Worm (Caenorhabditis elegans) whole organism, early embryonic: ENCODE data around the gene syf-3.

Experiments
- B0310.2 ChIP-seq: sonication (generic microtip); optimal IDR thresholded peaks from 2 replicates; lab custom pipeline; 2016; ENCODE audit warnings: mild to moderate bottlenecking, missing genetic modification characterization, missing compliant biosample characterization
- F13C5.2 ChIP-seq: sonication (generic microtip); optimal IDR thresholded peaks from 2 replicates; lab custom pipeline; 2017; ENCODE audit warnings: mild to moderate bottlenecking, missing genetic modification characterization, inconsistent platforms, missing compliant biosample characterization
- aly-1 ChIP-seq: sonication (generic microtip); optimal IDR thresholded peaks from 2 replicates; lab custom pipeline; 2016; ENCODE audit warnings: missing genetic modification characterization, missing compliant biosample characterization
- ama-1 ChIP-seq: fragments of 150-350 bp; optimal IDR thresholded peaks from 2 replicates; lab custom pipeline; 2014
- ceh-13 ChIP-seq: fragments of 200-800 bp; sonication (Bioruptor generic); optimal IDR thresholded peaks from 2 replicates; lab custom pipeline; 2018; ENCODE audit warnings: mild to moderate bottlenecking, missing genetic modification characterization, missing compliant biosample characterization
- ceh-36 ChIP-seq: sonication (generic microtip); optimal IDR thresholded peaks from 2 replicates; lab custom pipeline; 2016; ENCODE audit warnings: missing genetic modification characterization, inconsistent platforms, missing compliant biosample characterization
- ets-7 ChIP-seq: sonication (generic microtip); optimal IDR thresholded peaks from 2 replicates; lab custom pipeline; 2016; ENCODE audit warnings: missing genotype, missing genetic modification characterization, missing compliant biosample characterization
- flt-1 ChIP-seq: fragments of 200-800 bp; sonication (Bioruptor generic); IDR thresholded peaks from 2 replicates; pipeline ENCODE4 v1.3.6; 2022; ENCODE audit warnings: missing genetic modification characterization, missing compliant biosample characterization
- hmbx-1 ChIP-seq: sonication (generic microtip); optimal IDR thresholded peaks from 2 replicates; lab custom pipeline; 2016; ENCODE audit warnings: mild to moderate bottlenecking, missing genetic modification characterization, missing compliant biosample characterization
- hmg-4 ChIP-seq: fragments of 200-800 bp; sonication (Bioruptor generic); optimal IDR thresholded peaks from 2 replicates; lab custom pipeline; 2018; ENCODE audit warnings: mild to moderate bottlenecking, missing genetic modification characterization, missing compliant biosample characterization
- hnd-1 ChIP-seq: sonication (generic microtip); optimal IDR thresholded peaks from 2 replicates; lab custom pipeline; 2016; ENCODE audit warnings: missing genetic modification characterization, missing compliant biosample characterization
- pes-1 ChIP-seq: fragments of 200-800 bp; sonication (Bioruptor generic); IDR thresholded peaks from 2 replicates; pipeline ENCODE4 v1.3.6; 2022; ENCODE audit warnings: missing genetic modification reagents, missing genetic modification characterization, missing compliant biosample characterization
- scrt-1 ChIP-seq: fragments of 200-800 bp; sonication (Bioruptor generic); IDR thresholded peaks from 2 replicates; pipeline ENCODE4 v1.3.6; 2022; ENCODE audit warnings: missing genetic modification characterization, missing compliant biosample characterization
- sea-1 ChIP-seq: fragments of 200-800 bp; sonication (Bioruptor generic); conservative IDR thresholded peaks from 2 replicates; pipeline ENCODE4 v1.3.6; 2022; ENCODE audit warnings: missing genetic modification characterization, missing compliant biosample characterization
- tbx-11 ChIP-seq: fragments of 200-800 bp; sonication (Bioruptor generic); IDR thresholded peaks from 2 replicates; pipeline ENCODE4 v1.3.6; 2022; ENCODE audit warnings: missing genetic modification characterization, missing compliant biosample characterization
- tbx-37 ChIP-seq: fragments of 200-800 bp; sonication (Bioruptor generic); conservative IDR thresholded peaks from 2 replicates; pipeline ENCODE4 v1.3.6; 2022; ENCODE audit warnings: missing genetic modification reagents, missing genetic modification characterization, missing compliant biosample characterization
- tra-4 ChIP-seq: sonication (generic microtip); optimal IDR thresholded peaks from 2 replicates; lab custom pipeline; 2017; ENCODE audit warnings: missing genetic modification characterization, missing compliant biosample characterization

Gene syf-3

DNA sequence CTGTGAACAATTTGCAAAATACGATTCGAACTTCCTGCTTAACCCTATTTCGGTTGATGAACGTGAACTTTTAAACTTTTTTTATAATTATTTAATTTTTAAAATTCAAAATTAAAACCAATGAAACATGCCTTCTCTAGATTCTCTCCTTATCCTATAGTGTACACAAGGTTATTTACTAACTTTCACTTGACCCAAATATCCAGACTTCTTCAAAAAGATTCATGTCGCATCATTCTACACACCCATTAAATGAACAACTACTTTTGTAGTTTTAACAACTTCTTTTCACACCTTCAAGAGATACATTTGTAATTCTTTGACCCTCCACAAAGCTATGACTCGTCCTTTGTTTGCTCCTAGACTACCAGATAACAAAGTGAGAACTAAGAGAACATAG is 42.9 kb downstream of the syf-3 start:
- TF ChIP-seq sea-1 = no peak
- TF ChIP-seq F13C5.2 (tag; lab: Kevin White, UChicago) = no peak
- no peak for TF ChIP-seq hmbx-1 (tag; lab: Kevin White, UChicago)
- no peak for TF ChIP-seq B0310.2 (tag; lab: Kevin White, UChicago)
- TF ChIP-seq tra-4 (tag; lab: Kevin White, UChicago) = no peak
- no peak for TF ChIP-seq ceh-13
- no peak for TF ChIP-seq hnd-1 (tag; lab: Kevin White, UChicago)
- TF ChIP-seq pes-1 = no peak
- no peak for TF ChIP-seq hmg-4 (GFP tag; lab: Kevin White, UChicago)
- TF ChIP-seq flt-1 (GFP tag; lab: Robert Waterston, UW) = no peak
- no peak for TF ChIP-seq tbx-11
- no peak for TF ChIP-seq tbx-37
- no peak for TF ChIP-seq aly-1 (tag; lab: Kevin White, UChicago)
- TF ChIP-seq ets-7 (tag; lab: Kevin White, UChicago) = no peak
- TF ChIP-seq scrt-1 (GFP tag; lab: Robert Waterston, UW) = no peak
- no peak for TF ChIP-seq ceh-36 (tag; lab: Kevin White, UChicago)

DNA sequence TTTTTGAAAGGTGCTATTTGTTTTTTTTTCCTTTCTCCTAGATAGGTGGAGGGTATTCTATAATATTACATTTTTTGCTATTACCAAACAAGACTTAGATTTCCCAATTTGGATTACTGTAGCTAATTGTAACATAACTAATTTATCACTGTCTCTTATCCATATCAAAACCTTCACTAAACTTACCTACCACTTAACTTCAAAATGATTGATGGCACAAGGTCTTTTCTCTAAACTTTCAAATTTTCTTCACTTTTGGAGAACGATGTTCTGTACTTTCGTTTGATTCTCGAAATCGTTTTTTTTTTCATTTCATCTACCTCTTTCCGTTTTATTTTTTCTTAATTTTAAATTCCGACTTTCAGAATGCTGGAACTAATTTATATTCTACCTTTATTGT is 43.6 kb downstream of the syf-3 start, which contains the start of gene dhs-16:
dhs-16 (plus strand) TSS at position 366 of the 400 bp plus-strand sequence.
- no peak for TF ChIP-seq tbx-37
- TF ChIP-seq tbx-11 = no peak
- no peak for TF ChIP-seq ets-7 (tag; lab: Kevin White, UChicago)
- TF ChIP-seq aly-1 (tag; lab: Kevin White, UChicago) = no peak
- TF ChIP-seq F13C5.2 (tag; lab: Kevin White, UChicago) = no peak
- TF ChIP-seq ama-1 = no peak
- TF ChIP-seq hmg-4 (GFP tag; lab: Kevin White, UChicago) = no peak

DNA sequence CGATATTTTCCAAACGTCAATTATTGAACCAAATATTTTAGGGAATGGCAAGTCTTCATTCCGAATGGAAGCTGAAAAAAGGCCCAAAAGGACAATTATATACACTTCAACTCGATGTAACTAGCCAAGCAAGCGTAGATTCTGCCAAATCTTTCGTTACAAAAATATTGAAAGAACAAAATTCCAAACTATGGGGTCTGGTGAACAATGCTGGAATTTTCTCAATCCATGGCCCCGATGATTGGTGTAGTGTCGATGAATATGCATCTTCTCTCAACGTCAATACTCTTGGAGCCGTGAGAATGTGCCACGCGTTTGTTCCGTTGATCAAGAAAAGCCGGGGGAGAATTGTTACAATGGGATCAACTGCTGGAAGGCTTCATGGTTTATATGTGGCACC is 44.4 kb downstream of the syf-3 start:
- no peak for TF ChIP-seq tbx-37
- no peak for TF ChIP-seq pes-1
- TF ChIP-seq aly-1 (tag; lab: Kevin White, UChicago) = no peak
- no peak for TF ChIP-seq scrt-1 (GFP tag; lab: Robert Waterston, UW)
- no peak for TF ChIP-seq tbx-11
- no peak for TF ChIP-seq tra-4 (tag; lab: Kevin White, UChicago)
- no peak for TF ChIP-seq B0310.2 (tag; lab: Kevin White, UChicago)
- no peak for TF ChIP-seq ceh-36 (tag; lab: Kevin White, UChicago)
- no peak for TF ChIP-seq hnd-1 (tag; lab: Kevin White, UChicago)
- no peak for TF ChIP-seq flt-1 (GFP tag; lab: Robert Waterston, UW)
- no peak for TF ChIP-seq ama-1

DNA sequence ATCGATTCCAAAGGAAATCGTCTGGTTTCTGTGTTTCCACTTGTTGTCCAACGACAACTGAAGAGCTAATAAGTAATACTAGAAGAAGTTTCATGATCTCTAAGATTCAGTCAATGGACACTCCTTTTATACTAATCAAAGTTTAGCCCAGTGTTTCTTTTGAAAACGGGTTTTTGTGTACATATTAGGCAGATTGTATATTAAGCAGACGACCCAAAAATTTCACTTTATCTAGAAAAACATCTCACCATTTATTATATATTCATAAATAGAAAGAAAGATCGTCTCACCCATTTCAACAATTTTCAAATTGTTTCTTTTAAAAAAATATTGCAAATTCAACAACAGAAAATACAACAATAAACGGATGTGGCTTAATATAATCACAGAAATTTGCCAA is 46.9 kb downstream of the syf-3 start, which contains the start of gene C10F3.7:
C10F3.7 (minus strand) TSS at position 101 of the 400 bp plus-strand sequence.
- TF ChIP-seq F13C5.2 (tag; lab: Kevin White, UChicago) = no peak
- TF ChIP-seq ceh-13 = no peak
- no peak for TF ChIP-seq scrt-1 (GFP tag; lab: Robert Waterston, UW)
- no peak for TF ChIP-seq sea-1
- no peak for TF ChIP-seq pes-1
- TF ChIP-seq hmbx-1 (tag; lab: Kevin White, UChicago) = no peak
- TF ChIP-seq flt-1 (GFP tag; lab: Robert Waterston, UW) = no peak
- no peak for TF ChIP-seq aly-1 (tag; lab: Kevin White, UChicago)
- TF ChIP-seq tbx-11 = no peak
- no peak for TF ChIP-seq tbx-37
- TF ChIP-seq ceh-36 (tag; lab: Kevin White, UChicago) = no peak
- no peak for TF ChIP-seq hmg-4 (GFP tag; lab: Kevin White, UChicago)
- no peak for TF ChIP-seq ama-1
- no peak for TF ChIP-seq B0310.2 (tag; lab: Kevin White, UChicago)

DNA sequence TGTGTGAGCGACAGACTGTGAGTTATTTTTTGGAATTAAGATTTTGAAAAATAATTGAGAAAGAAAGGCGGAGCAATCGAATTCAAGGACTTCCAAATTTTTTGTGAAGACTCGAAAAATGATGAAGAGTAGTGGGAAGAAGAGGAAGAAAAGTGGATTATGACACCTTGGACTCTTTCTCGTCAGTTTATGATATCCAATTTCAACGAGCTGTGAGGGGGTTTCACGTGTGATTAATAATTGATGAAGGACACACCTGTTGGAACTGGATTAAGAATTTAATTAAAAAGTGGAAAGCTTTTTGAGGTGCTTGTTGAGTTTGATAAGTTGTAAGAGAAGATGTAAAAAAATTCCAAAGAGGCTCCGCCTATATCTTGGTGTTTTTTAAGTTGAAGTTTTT is 50.6 kb downstream of the syf-3 start, which contains the start of gene fut-8:
fut-8 (minus strand) TSS at position 101 of the 400 bp plus-strand sequence.
- TF ChIP-seq scrt-1 (GFP tag; lab: Robert Waterston, UW) (no peak), tra-4 (tag; lab: Kevin White, UChicago) (no peak), aly-1 (tag; lab: Kevin White, UChicago) (no peak), pes-1 (no peak), tbx-11 (no peak), ceh-36 (tag; lab: Kevin White, UChicago) (no peak), B0310.2 (tag; lab: Kevin White, UChicago) (no peak), hmbx-1 (tag; lab: Kevin White, UChicago) (no peak), F13C5.2 (tag; lab: Kevin White, UChicago) (no peak), ceh-13 (no peak), ets-7 (tag; lab: Kevin White, UChicago) (no peak), hmg-4 (GFP tag; lab: Kevin White, UChicago) (no peak), sea-1 (no peak), tbx-37 (no peak), flt-1 (GFP tag; lab: Robert Waterston, UW) (no peak), hnd-1 (tag; lab: Kevin White, UChicago) (no peak), ama-1 (no peak)

DNA sequence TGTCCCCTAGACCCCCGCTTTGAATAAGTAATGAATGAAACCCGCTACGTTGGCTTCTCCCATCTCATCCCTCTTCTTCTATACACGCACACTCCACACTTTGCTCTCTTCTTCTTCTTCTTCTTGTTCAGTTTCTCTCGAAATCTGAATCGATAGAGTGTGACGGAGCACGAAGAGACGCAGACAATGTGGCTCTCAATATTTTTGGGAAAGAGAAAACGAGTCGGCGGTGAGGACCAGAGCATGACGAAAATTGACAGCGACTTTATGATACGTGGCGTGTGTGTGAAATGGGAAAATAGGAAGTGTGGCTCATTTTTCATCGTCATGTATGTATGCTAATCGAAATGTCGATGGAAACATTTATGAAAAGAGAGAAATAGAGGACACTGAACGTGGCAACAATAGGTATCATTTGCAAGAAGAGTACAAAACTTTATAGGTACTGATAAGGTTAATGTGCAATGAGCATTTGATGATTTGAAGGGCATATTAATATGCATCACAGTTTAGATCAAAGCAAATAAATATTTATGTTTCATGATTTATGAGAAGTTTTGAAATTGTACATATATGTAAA is 51.8 kb downstream of the syf-3 start:
- TF ChIP-seq B0310.2 (tag; lab: Kevin White, UChicago) = no peak
